Worm (Caenorhabditis elegans) whole organism, young adult: ENCODE measurements around the gene C33G3.4.

Experiments
- ccch-3 ChIP-seq: fragments of 200-800 bp; sonication (Bioruptor generic); optimal IDR thresholded peaks from 2 replicates; lab custom pipeline; 2018; ENCODE audit warnings: mild to moderate bottlenecking, missing genetic modification characterization, missing compliant biosample characterization
- cebp-1 ChIP-seq, 2 experiments: fragments of 200-800 bp in 1 of 2; sonication (Bioruptor generic) in 1 of 2; sonication (generic microtip) in 1 of 2; IDR thresholded peaks in 1 of 2; optimal IDR thresholded peaks in 1 of 2; 2 replicates each; pipeline versions ENCODE4 v1.3.6 to Lab custom; 2017 to 2022; ENCODE audit warnings: missing compliant biosample characterization in 2 of 2, missing genetic modification characterization in 2 of 2, mild to moderate bottlenecking in 1 of 2, missing genetic modification reagents in 1 of 2, moderate library complexity in 1 of 2
- ceh-27 ChIP-seq: fragments of 200-800 bp; sonication (Bioruptor generic); optimal IDR thresholded peaks from 2 replicates; lab custom pipeline; 2018; ENCODE audit warnings: mild to moderate bottlenecking, missing genetic modification characterization, moderate library complexity, missing compliant biosample characterization
- efl-1 ChIP-seq: fragments of 150-350 bp; optimal IDR thresholded peaks from 2 replicates; lab custom pipeline; 2014; ENCODE audit warnings: missing biosample characterization, missing genetic modification reagents, missing genetic modification characterization
- egrh-3 ChIP-seq: fragments of 200-800 bp; sonication (Bioruptor generic); IDR thresholded peaks from 2 replicates; pipeline ENCODE4 v1.3.6; 2022; ENCODE audit warnings: missing genetic modification reagents, missing genetic modification characterization, missing compliant biosample characterization
- lin-54 ChIP-seq: fragments of 200-800 bp; sonication (Bioruptor generic); optimal IDR thresholded peaks from 2 replicates; lab custom pipeline; 2018; ENCODE audit warnings: mild to moderate bottlenecking, missing genetic modification characterization, missing compliant biosample characterization
- rec-8 ChIP-seq, 2 experiments: sonication (generic microtip); optimal IDR thresholded peaks; 2 replicates each; lab custom pipeline; 2016; ENCODE audit warnings: mild to moderate bottlenecking in 2 of 2, missing genetic modification characterization in 2 of 2, missing genetic modification reagents in 2 of 2, missing genotype in 2 of 2, missing biosample characterization in 1 of 2, missing compliant biosample characterization in 1 of 2, moderate library complexity in 1 of 2
- snpc-4 ChIP-seq, 5 experiments: fragments of 150-350 bp in 1 of 5; sonication (generic microtip) in 4 of 5; optimal IDR thresholded peaks; 2 replicates each; lab custom pipeline; 2014 to 2018; ENCODE audit warnings: missing genetic modification characterization in 5 of 5, missing biosample characterization in 3 of 5, antibody characterized with exemption in 2 of 5, mild to moderate bottlenecking in 2 of 5, missing compliant biosample characterization in 2 of 5, missing genotype in 2 of 5, moderate library complexity in 2 of 5, missing genetic modification reagents in 1 of 5
- zim-3 ChIP-seq: sonication (generic microtip); optimal IDR thresholded peaks from 2 replicates; lab custom pipeline; 2017; ENCODE audit warnings: mild to moderate bottlenecking, missing genetic modification characterization, moderate library complexity, missing compliant biosample characterization

ce11 chrX:14101986-14102385, 31.0 kb downstream of the C33G3.4 start, which contains the start of gene F16B12.6:
- TF ChIP-seq egrh-3 (peak; percentile 29; the same call in 1 of the 2 replicates), zim-3 (tag; lab: Kevin White, UChicago) (no peak), lin-54 (GFP tag; lab: Kevin White, UChicago) (peak; percentile 28), efl-1 (GFP tag; lab: Kevin White, UChicago) (peak; percentile 61), cebp-1 (GFP tag; IDR thresholded peaks at IDR 0.05; lab: Robert Waterston, UW) (no peak), cebp-1 (tag; optimal IDR thresholded peaks at IDR 0.05; lab: Kevin White, UChicago) (no peak), ceh-27 (GFP tag; lab: Kevin White, UChicago) (peak; percentile 71), ccch-3 (GFP tag; lab: Kevin White, UChicago) (no peak), rec-8 (tag; optimal IDR thresholded peaks at IDR 0.05; lab: Kevin White, UChicago) (no peak), snpc-4 (GFP tag; optimal IDR thresholded peaks at IDR 0.05; lab: Kevin White, UChicago) (no peak), snpc-4 (tag; optimal IDR thresholded peaks at IDR 0.05; lab: Kevin White, UChicago) (peak in 3 of 4 experiments; percentile 16 to 49 (median 17))
